Worm (Caenorhabditis elegans) whole organism, young adult: ENCODE results near the gene W06A7.2.
A peak's percentile ranks its signal among the peaks of the same experiment; 100 is the strongest.

ENCODE experiments used
- athp-1 ChIP-seq: sonication (generic microtip); optimal IDR thresholded peaks from 2 replicates; lab custom pipeline; 2017; ENCODE audit warnings: mild to moderate bottlenecking, missing genetic modification characterization, missing compliant biosample characterization
- ceh-79 ChIP-seq: sonication (generic microtip); optimal IDR thresholded peaks from 2 replicates; lab custom pipeline; 2017; ENCODE audit warnings: mild to moderate bottlenecking, missing genetic modification characterization, missing compliant biosample characterization
- ets-4 ChIP-seq: fragments of 200-800 bp; sonication (Bioruptor generic); optimal IDR thresholded peaks from 2 replicates; lab custom pipeline; 2018; ENCODE audit warnings: mild to moderate bottlenecking, missing genetic modification characterization, missing compliant biosample characterization
- nhr-179 ChIP-seq: sonication (generic microtip); optimal IDR thresholded peaks from 2 replicates; lab custom pipeline; 2016; ENCODE audit warnings: mild to moderate bottlenecking, missing genetic modification characterization, missing compliant biosample characterization
- unc-62 ChIP-seq: fragments of 150-350 bp; optimal IDR thresholded peaks from 2 replicates; lab custom pipeline; 2014; ENCODE audit warnings: missing biosample characterization, missing genetic modification reagents, missing genetic modification characterization

ce11 chrV:14849628-14850027 is 28.0 kb downstream of the W06A7.2 start:
- no peak for TF ChIP-seq ets-4 (GFP tag; lab: Kevin White, UChicago)
- TF ChIP-seq nhr-179 = no peak
- no peak for TF ChIP-seq ceh-79
- no peak for TF ChIP-seq unc-62 (GFP tag; lab: Kevin White, UChicago)
- peak; percentile 49 for TF ChIP-seq athp-1 (tag; lab: Kevin White, UChicago)
